Fruit fly (Drosophila melanogaster) whole organism, wandering third instar larva: ENCODE results near the gene Osi22.

Experiments
- CG9705 ChIP-seq: fragments of 200-800 bp; sonication (Bioruptor generic); optimal IDR thresholded peaks from 2 replicates; lab custom pipeline; 2018; ENCODE audit warnings: missing biosample characterization, mild to moderate bottlenecking, missing genetic modification characterization
- Hnf4 ChIP-seq: fragments of 200-800 bp; sonication (Bioruptor generic); optimal IDR thresholded peaks from 2 replicates; lab custom pipeline; 2016; ENCODE audit warnings: missing biosample characterization, mild to moderate bottlenecking, missing genetic modification characterization
- Jra ChIP-seq: sonication (Bioruptor generic); optimal IDR thresholded peaks from 2 replicates; lab custom pipeline; 2016; ENCODE audit warnings: missing biosample characterization, missing genetic modification characterization
- Mio ChIP-seq: sonication (Bioruptor generic); optimal IDR thresholded peaks from 2 replicates; lab custom pipeline; 2016; ENCODE audit warnings: missing biosample characterization, missing genetic modification characterization
- br ChIP-seq: fragments of 200-800 bp; sonication (Bioruptor generic); optimal IDR thresholded peaks from 2 replicates; lab custom pipeline; 2016; ENCODE audit warnings: missing biosample characterization, missing genetic modification characterization
- dmrt93B ChIP-seq: fragments of 200-800 bp; sonication (Bioruptor generic); optimal IDR thresholded peaks from 2 replicates; lab custom pipeline; 2018; ENCODE audit warnings: missing biosample characterization, mild to moderate bottlenecking, missing genetic modification characterization
- dsf ChIP-seq: sonication (Bioruptor generic); optimal IDR thresholded peaks from 2 replicates; lab custom pipeline; 2016; ENCODE audit warnings: missing biosample characterization, missing genetic modification characterization, borderline replicate concordance
- foxo ChIP-seq, 2 experiments: fragments of 200-800 bp; sonication (Bioruptor generic); optimal IDR thresholded peaks; 2 replicates in 1 of 2; 3 replicates in 1 of 2; lab custom pipeline; 2016 to 2017; ENCODE audit warnings: missing biosample characterization in 2 of 2, missing genetic modification characterization in 2 of 2
- h ChIP-seq: fragments of 200-800 bp; sonication (Bioruptor generic); optimal IDR thresholded peaks from 3 replicates; lab custom pipeline; 2016; ENCODE audit warnings: missing biosample characterization, mild to moderate bottlenecking, missing genetic modification characterization
- psq ChIP-seq: fragments of 200-800 bp; sonication (Bioruptor generic); optimal IDR thresholded peaks from 3 replicates; lab custom pipeline; 2017; ENCODE audit warnings: missing biosample characterization, mild to moderate bottlenecking, missing genetic modification characterization, moderate library complexity
- sage ChIP-seq: fragments of 200-800 bp; sonication (Bioruptor generic); optimal IDR thresholded peaks from 2 replicates; lab custom pipeline; 2016; ENCODE audit warnings: missing biosample characterization, mild to moderate bottlenecking, missing genetic modification characterization
- tai ChIP-seq: sonication (Bioruptor generic); optimal IDR thresholded peaks from 2 replicates; lab custom pipeline; 2016; ENCODE audit warnings: missing biosample characterization, missing genetic modification characterization

dm6 chr3R:13298114-13298818 lies 7.8 kb downstream of the Osi22 start, which contains the start of gene CG8774:
- no peak for TF ChIP-seq Hnf4 (GFP tag; lab: Kevin White, UChicago)
- no peak for TF ChIP-seq h
- no peak for TF ChIP-seq Mio
- TF ChIP-seq psq, result no peak
- no peak for TF ChIP-seq dmrt93B (GFP tag; lab: Kevin White, UChicago)
- TF ChIP-seq dsf (GFP tag; lab: Kevin White, UChicago), result no peak
- no peak for TF ChIP-seq foxo (GFP tag; optimal IDR thresholded peaks at IDR 0.05; lab: Kevin White, UChicago)
- no peak for TF ChIP-seq Jra (GFP tag; lab: Kevin White, UChicago)
- no peak for TF ChIP-seq tai (GFP tag; lab: Kevin White, UChicago)
- TF ChIP-seq sage, result no peak
- no peak for TF ChIP-seq br (GFP tag; lab: Kevin White, UChicago)
- TF ChIP-seq CG9705 (GFP tag; lab: Kevin White, UChicago), result no peak
